Worm (Caenorhabditis elegans) whole organism, mixed stage, embryonic: Measurements from ENCODE around the gene ddo-2.

Experiments used
- bed-3 ChIP-seq: fragments of 200-800 bp; sonication (Bioruptor generic); optimal IDR thresholded peaks from 3 replicates; lab custom pipeline; 2018; ENCODE audit warnings: mild to moderate bottlenecking, missing genetic modification characterization, moderate library complexity, missing compliant biosample characterization
- ces-1 ChIP-seq: fragments of 150-350 bp; optimal IDR thresholded peaks from 2 replicates; lab custom pipeline; 2014; ENCODE audit warnings: missing biosample characterization, missing genetic modification reagents, missing genetic modification characterization
- cnd-1 ChIP-seq: fragments of 200-800 bp; sonication (Bioruptor generic); optimal IDR thresholded peaks from 2 replicates; lab custom pipeline; 2018; ENCODE audit warnings: mild to moderate bottlenecking, missing genetic modification characterization, missing compliant biosample characterization
- elt-3 ChIP-seq: fragments of 150-350 bp; optimal IDR thresholded peaks from 2 replicates; lab custom pipeline; 2014; ENCODE audit warnings: missing biosample characterization, missing genetic modification characterization
- nhr-237 ChIP-seq: fragments of 150-350 bp; optimal IDR thresholded peaks from 2 replicates; lab custom pipeline; 2014; ENCODE audit warnings: missing biosample characterization, missing genetic modification characterization
- nhr-28 ChIP-seq: fragments of 150-350 bp; optimal IDR thresholded peaks from 2 replicates; lab custom pipeline; 2014; ENCODE audit warnings: missing biosample characterization, missing genetic modification characterization
- snpc-4 ChIP-seq: fragments of 150-350 bp; optimal IDR thresholded peaks from 2 replicates; lab custom pipeline; 2014; ENCODE audit warnings: missing biosample characterization, missing genetic modification characterization
- unc-120 ChIP-seq: sonication (generic microtip); optimal IDR thresholded peaks from 2 replicates; lab custom pipeline; 2017; ENCODE audit warnings: missing genetic modification characterization, missing compliant biosample characterization; ENCODE audit not compliant: poor library complexity, severe bottlenecking

- TF ChIP-seq snpc-4 (tag; lab: Kevin White, UChicago), result no peak
- no peak for TF ChIP-seq bed-3 (GFP tag; lab: Kevin White, UChicago)
- no peak for TF ChIP-seq elt-3 (tag; lab: Kevin White, UChicago)
- TF ChIP-seq cnd-1, result no peak
- no peak for TF ChIP-seq unc-120 (tag; lab: Kevin White, UChicago)
- TF ChIP-seq nhr-237 (tag; lab: Kevin White, UChicago), result no peak
- TF ChIP-seq nhr-28 (tag; lab: Kevin White, UChicago), result no peak
- TF ChIP-seq ces-1, result no peak
These were observed 35.4 kb downstream of the ddo-2 start, which contains the start of gene cnc-9 for ce11 chrV:7400095-7400494.
